Worm (Caenorhabditis elegans) whole organism, L3 larva: ENCODE measurements around the gene F38E1.6.

ENCODE experiments used
- aly-2 ChIP-seq: fragments of 150-350 bp; optimal IDR thresholded peaks from 2 replicates; lab custom pipeline; 2014; ENCODE audit warnings: missing biosample characterization, missing genetic modification characterization
- nhr-77 ChIP-seq: fragments of 150-350 bp; optimal IDR thresholded peaks from 2 replicates; lab custom pipeline; 2014; ENCODE audit warnings: missing biosample characterization, missing genetic modification characterization
- skn-1 ChIP-seq: fragments of 150-350 bp; optimal IDR thresholded peaks from 2 replicates; lab custom pipeline; 2014; ENCODE audit warnings: missing biosample characterization, missing genetic modification characterization
- unc-62 ChIP-seq: fragments of 150-350 bp; sonication (generic microtip); optimal IDR thresholded peaks from 4 replicates; lab custom pipeline; 2014; ENCODE audit warnings: missing biosample characterization, missing genetic modification reagents, missing genetic modification characterization
- zag-1 ChIP-seq: fragments of 150-350 bp; optimal IDR thresholded peaks from 2 replicates; lab custom pipeline; 2014; ENCODE audit warnings: missing biosample characterization, missing genetic modification characterization

DNA sequence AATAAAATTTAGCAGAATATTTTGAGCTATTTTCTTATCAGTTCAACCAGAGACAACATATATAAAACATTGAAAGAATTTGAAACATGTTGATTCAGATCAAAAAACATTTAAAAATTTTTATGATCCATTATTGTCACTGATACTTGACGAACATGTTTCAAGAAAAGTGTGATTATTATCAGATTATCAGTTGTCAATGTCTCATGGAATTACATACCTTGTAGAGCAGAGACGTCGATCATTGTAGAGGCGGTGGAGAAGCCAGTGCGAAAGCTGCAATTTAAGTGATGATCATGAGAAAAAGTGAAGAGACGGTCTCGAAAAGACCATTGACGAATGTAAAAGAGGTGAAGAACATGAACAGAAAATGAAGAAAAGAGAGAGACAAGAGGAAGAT is 42.5 kb downstream of the F38E1.6 start, which contains the start of gene F52E1.9:
- no peak for TF ChIP-seq nhr-77 (tag; lab: Kevin White, UChicago)
- TF ChIP-seq unc-62 (GFP tag; lab: Kevin White, UChicago): no peak
- no peak for TF ChIP-seq zag-1 (tag; lab: Kevin White, UChicago)
- TF ChIP-seq skn-1 (tag; lab: Kevin White, UChicago): no peak
- TF ChIP-seq aly-2 (tag; lab: Kevin White, UChicago): no peak
